Worm (Caenorhabditis elegans) whole organism, L2 larva: ENCODE measurements around the gene atat-2.

Source experiments
- F13H6.1 ChIP-seq: sonication (generic microtip); optimal IDR thresholded peaks from 2 replicates; lab custom pipeline; 2016; ENCODE audit warnings: missing genetic modification characterization, missing compliant biosample characterization
- R02D3.7 ChIP-seq: fragments of 150-350 bp; optimal IDR thresholded peaks from 2 replicates; lab custom pipeline; 2014; ENCODE audit warnings: missing biosample characterization, missing genetic modification characterization
- Y55F3AM.14 ChIP-seq: fragments of 200-800 bp; sonication (Bioruptor generic); optimal IDR thresholded peaks from 2 replicates; lab custom pipeline; 2018; ENCODE audit warnings: mild to moderate bottlenecking, missing genetic modification characterization, missing compliant biosample characterization
- ceh-16 ChIP-seq: fragments of 150-350 bp; optimal IDR thresholded peaks from 2 replicates; lab custom pipeline; 2014; ENCODE audit warnings: missing biosample characterization, missing genetic modification characterization
- elt-1 ChIP-seq: fragments of 150-350 bp; optimal IDR thresholded peaks from 2 replicates; lab custom pipeline; 2014; ENCODE audit warnings: missing biosample characterization, missing genetic modification characterization
- lin-11 ChIP-seq: fragments of 150-350 bp; sonication (generic microtip); optimal IDR thresholded peaks from 2 replicates; lab custom pipeline; 2014; ENCODE audit warnings: missing biosample characterization, missing genetic modification characterization, inconsistent platforms, mixed read lengths
- mbf-1 ChIP-seq: sonication (generic microtip); optimal IDR thresholded peaks from 2 replicates; lab custom pipeline; 2017; ENCODE audit warnings: missing biosample characterization, missing genetic modification characterization
- mdl-1 ChIP-seq, 2 experiments: fragments of 150-350 bp in 1 of 2; sonication (generic microtip) in 1 of 2; optimal IDR thresholded peaks; 2 replicates each; lab custom pipeline; 2017; ENCODE audit warnings: missing biosample characterization in 2 of 2, missing genetic modification characterization in 2 of 2
- nhr-10 ChIP-seq: sonication (generic microtip); optimal IDR thresholded peaks from 2 replicates; lab custom pipeline; 2017; ENCODE audit warnings: missing biosample characterization, missing genetic modification characterization
- nhr-23 ChIP-seq: fragments of 150-350 bp; optimal IDR thresholded peaks from 2 replicates; lab custom pipeline; 2014; ENCODE audit warnings: missing biosample characterization, missing genetic modification reagents, missing genetic modification characterization
- snpc-4 ChIP-seq: fragments of 150-350 bp; optimal IDR thresholded peaks from 2 replicates; lab custom pipeline; 2014; ENCODE audit warnings: missing biosample characterization, missing genetic modification characterization
- unc-39 ChIP-seq: fragments of 150-350 bp; optimal IDR thresholded peaks from 2 replicates; lab custom pipeline; 2014; ENCODE audit warnings: missing biosample characterization, missing genetic modification characterization
- zag-1 ChIP-seq: fragments of 150-350 bp; optimal IDR thresholded peaks from 2 replicates; lab custom pipeline; 2014; ENCODE audit warnings: missing biosample characterization, missing genetic modification characterization
- ztf-11 ChIP-seq: sonication (generic microtip); optimal IDR thresholded peaks from 2 replicates; lab custom pipeline; 2017; ENCODE audit warnings: missing biosample characterization, missing genetic modification characterization

DNA sequence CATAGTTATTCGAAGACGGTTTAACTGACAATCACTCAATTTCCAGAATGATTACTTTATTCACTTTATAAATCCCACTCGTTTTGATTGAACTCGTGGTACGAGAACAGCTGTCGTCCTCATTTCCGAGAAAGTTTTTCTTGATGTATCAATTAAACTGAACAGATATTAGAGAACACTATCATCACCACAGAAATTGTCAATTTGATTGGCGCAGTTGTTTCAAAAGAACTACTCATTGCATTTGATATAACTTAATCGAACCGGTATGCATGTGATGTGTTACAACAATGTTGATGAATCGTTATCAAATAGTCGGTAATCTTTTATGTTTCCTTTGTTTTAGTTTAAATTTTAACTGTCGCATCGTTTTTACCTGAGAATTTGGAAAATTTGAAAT, 11.9 kb upstream of the atat-2 start:
- TF ChIP-seq R02D3.7 (tag; lab: Kevin White, UChicago) (no peak), nhr-23 (no peak), ztf-11 (tag; lab: Kevin White, UChicago) (no peak), mdl-1 (tag; optimal IDR thresholded peaks at IDR 0.05; lab: Kevin White, UChicago) (no peak), elt-1 (tag; lab: Kevin White, UChicago) (no peak), lin-11 (tag; lab: Kevin White, UChicago) (no peak), zag-1 (no peak), ceh-16 (tag; lab: Kevin White, UChicago) (no peak), Y55F3AM.14 (GFP tag; lab: Kevin White, UChicago) (no peak), F13H6.1 (peak; percentile 69), snpc-4 (tag; lab: Kevin White, UChicago) (no peak), mbf-1 (tag; lab: Kevin White, UChicago) (no peak), nhr-10 (tag; lab: Kevin White, UChicago) (no peak), unc-39 (tag; lab: Kevin White, UChicago) (no peak)
